Worm (Caenorhabditis elegans): ENCODE data around the gene T05A7.1.

- TF ChIP-seq nhr-12 (tag; optimal IDR thresholded peaks at IDR 0.05) = no peak
- no peak for TF ChIP-seq ces-1 (GFP tag; optimal IDR thresholded peaks at IDR 0.05)
- no peak for TF ChIP-seq mep-1 (tag; optimal IDR thresholded peaks at IDR 0.05)
Measured at ce11 chrII:4686941-4687340, 8.9 kb downstream of the T05A7.1 start, which contains the start of gene sre-39.
